Worm (Caenorhabditis elegans): Measurements from ENCODE around the gene F59B2.13.

The F59B2.13 gene

DNA sequence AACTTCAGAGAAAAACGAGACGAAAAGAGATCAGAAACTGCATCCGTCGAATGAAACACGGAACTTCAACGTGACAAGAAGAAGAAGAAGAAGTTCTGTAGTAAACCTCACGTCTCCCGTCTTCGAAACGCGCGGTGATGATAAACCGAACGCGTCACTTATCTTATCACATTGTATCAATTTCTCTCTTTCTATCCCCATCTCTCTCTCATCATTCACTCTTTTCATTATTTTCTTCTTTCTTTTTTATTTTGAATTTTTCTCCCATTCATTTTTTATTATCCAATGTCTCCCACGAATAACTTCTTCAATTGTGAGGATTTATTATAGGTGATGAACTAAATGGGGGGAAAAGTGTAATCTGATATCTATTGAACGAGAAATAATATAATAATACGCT is 40.0 kb downstream of the F59B2.13 start:
- TF ChIP-seq tbx-2 (tag; optimal IDR thresholded peaks at IDR 0.05) (no peak), nhr-76 (tag; optimal IDR thresholded peaks at IDR 0.05) (no peak), pqm-1 (tag; optimal IDR thresholded peaks at IDR 0.05) (no peak), nfya-1 (tag; optimal IDR thresholded peaks at IDR 0.05; ENCODE audit: insufficient read depth) (no peak), nhr-43 (tag; optimal IDR thresholded peaks at IDR 0.05; ENCODE audit: poor library complexity, severe bottlenecking) (peak; percentile 63), elt-2 (tag; optimal IDR thresholded peaks at IDR 0.05) (peak; percentile 4), fos-1 (tag; optimal IDR thresholded peaks at IDR 0.05) (no peak), ama-1 (optimal IDR thresholded peaks at IDR 0.05) (no peak), snpc-4 (tag; optimal IDR thresholded peaks at IDR 0.05) (no peak), egl-5 (tag; optimal IDR thresholded peaks at IDR 0.05) (no peak), ztf-11 (tag; optimal IDR thresholded peaks at IDR 0.05) (no peak), jun-1 (tag; optimal IDR thresholded peaks at IDR 0.05) (no peak), nhr-25 (tag; optimal IDR thresholded peaks at IDR 0.05) (peak; percentile 2), skn-1 (tag; optimal IDR thresholded peaks at IDR 0.05) (no peak), ZK546.5 (tag; optimal IDR thresholded peaks at IDR 0.05) (no peak), ceh-28 (tag; optimal IDR thresholded peaks at IDR 0.05) (no peak), R02D3.7 (tag; optimal IDR thresholded peaks at IDR 0.05) (peak; percentile 48), aly-2 (tag; optimal IDR thresholded peaks at IDR 0.05) (no peak), unc-62 (GFP tag; optimal IDR thresholded peaks at IDR 0.05) (peak; percentile 3), egl-27 (tag; optimal IDR thresholded peaks at IDR 0.05) (no peak), elt-3 (tag; optimal IDR thresholded peaks at IDR 0.05) (peak; percentile 77 to 99 (median 96)), ceh-9 (tag; optimal IDR thresholded peaks at IDR 0.05) (no peak), ceh-82 (tag; optimal IDR thresholded peaks at IDR 0.05) (no peak), lin-15B (tag; optimal IDR thresholded peaks at IDR 0.05) (no peak), sea-2 (GFP tag; optimal IDR thresholded peaks at IDR 0.05) (no peak), lin-39 (tag; optimal IDR thresholded peaks at IDR 0.05) (no peak), mdl-1 (tag; optimal IDR thresholded peaks at IDR 0.05) (no peak), nhr-28 (tag; optimal IDR thresholded peaks at IDR 0.05) (no peak), pha-4 (tag; optimal IDR thresholded peaks at IDR 0.05) (no peak), nhr-23 (tag; optimal IDR thresholded peaks at IDR 0.05) (peak; percentile 73), fkh-10 (GFP tag; optimal IDR thresholded peaks at IDR 0.05) (no peak), ztf-4 (tag; optimal IDR thresholded peaks at IDR 0.05) (no peak)

DNA sequence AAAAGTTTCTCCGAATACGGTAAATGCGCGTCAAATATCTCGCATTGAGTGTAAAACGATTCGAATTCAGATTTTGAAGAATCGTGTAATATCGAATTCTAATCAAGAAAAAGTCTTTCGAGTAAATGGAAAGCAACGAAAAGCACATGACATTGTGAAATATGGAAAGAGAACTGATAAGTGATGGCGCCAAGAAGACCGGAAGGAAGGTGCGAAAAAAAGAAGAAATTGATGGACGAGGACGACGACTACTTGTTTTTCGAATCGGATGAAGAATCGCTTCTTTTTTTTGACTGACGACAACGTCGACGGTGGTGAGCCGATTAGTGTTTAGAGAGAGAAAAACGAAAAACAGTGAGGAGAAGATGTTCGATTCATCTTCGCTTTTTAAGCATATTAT is 40.9 kb downstream of the F59B2.13 start:
- TF ChIP-seq pqm-1 (tag; optimal IDR thresholded peaks at IDR 0.05): peak; percentile 21
- no peak for TF ChIP-seq pha-4 (tag; optimal IDR thresholded peaks at IDR 0.05)
- peak; percentile 62 for TF ChIP-seq elt-2 (tag; optimal IDR thresholded peaks at IDR 0.05)
- TF ChIP-seq ZK546.5 (tag; optimal IDR thresholded peaks at IDR 0.05): no peak

DNA sequence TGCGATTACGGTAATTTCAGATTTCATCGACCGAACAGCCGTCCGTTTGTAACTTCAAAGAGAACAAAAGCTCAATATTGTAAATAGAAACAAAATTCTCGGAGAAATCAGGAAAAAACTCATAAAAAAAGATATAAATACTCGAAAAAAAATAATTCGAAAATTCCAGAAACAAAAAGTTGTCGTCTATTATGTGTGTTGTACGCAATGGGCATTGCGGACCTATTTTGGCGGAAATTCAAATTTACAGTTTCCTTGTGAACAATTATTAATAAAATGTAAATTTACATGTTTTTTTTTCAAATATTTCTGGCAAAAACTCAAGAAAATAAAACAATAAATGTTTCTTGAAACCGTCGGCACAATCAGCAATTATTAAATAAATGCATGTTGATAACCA is 41.4 kb downstream of the F59B2.13 start:
- TF ChIP-seq nhr-25 (tag; optimal IDR thresholded peaks at IDR 0.05) (no peak), nhr-23 (tag; optimal IDR thresholded peaks at IDR 0.05) (no peak), lin-39 (tag; optimal IDR thresholded peaks at IDR 0.05) (no peak), ztf-4 (tag; optimal IDR thresholded peaks at IDR 0.05) (no peak)

DNA sequence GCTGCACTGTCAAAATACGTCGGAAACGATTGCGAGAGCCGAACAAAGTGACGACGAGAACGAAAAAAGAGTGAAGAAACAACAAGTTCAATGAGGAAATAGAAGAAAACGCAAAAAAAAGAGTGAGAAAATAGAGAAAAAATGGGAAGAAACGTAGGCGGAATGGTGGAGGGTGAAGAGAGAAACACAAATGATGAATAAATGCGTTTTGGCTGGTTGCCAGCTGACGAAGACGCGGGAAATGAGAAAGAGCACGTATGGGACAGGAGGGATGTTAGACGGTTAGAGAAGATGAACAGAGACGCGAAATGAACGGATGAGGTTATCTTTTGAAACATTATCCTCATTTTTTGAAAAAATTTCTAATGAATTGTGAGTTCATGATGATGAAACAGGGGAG is 41.9 kb downstream of the F59B2.13 start:
- TF ChIP-seq nhr-67 (tag; optimal IDR thresholded peaks at IDR 0.05) (no peak), elt-2 (tag; optimal IDR thresholded peaks at IDR 0.05) (peak; percentile 31), tbx-2 (tag; optimal IDR thresholded peaks at IDR 0.05) (peak; percentile 9), hmg-11 (tag; optimal IDR thresholded peaks at IDR 0.05) (peak; percentile 39), ZK546.5 (tag; optimal IDR thresholded peaks at IDR 0.05) (no peak), mdl-1 (tag; optimal IDR thresholded peaks at IDR 0.05) (no peak), nfya-1 (tag; optimal IDR thresholded peaks at IDR 0.05; ENCODE audit: insufficient read depth) (peak; percentile 85), nhr-25 (tag; optimal IDR thresholded peaks at IDR 0.05) (peak; percentile 54), daf-12 (tag; optimal IDR thresholded peaks at IDR 0.05) (no peak), ama-1 (optimal IDR thresholded peaks at IDR 0.05) (no peak), lin-15B (tag; optimal IDR thresholded peaks at IDR 0.05) (peak; percentile 32), fkh-2 (tag; optimal IDR thresholded peaks at IDR 0.05) (no peak), snpc-4 (tag; optimal IDR thresholded peaks at IDR 0.05) (peak; percentile 46), sea-2 (GFP tag; optimal IDR thresholded peaks at IDR 0.05) (no peak), nhr-43 (tag; optimal IDR thresholded peaks at IDR 0.05; ENCODE audit: poor library complexity, severe bottlenecking) (no peak), pqm-1 (tag; optimal IDR thresholded peaks at IDR 0.05) (no peak), fos-1 (tag; optimal IDR thresholded peaks at IDR 0.05) (no peak), ceh-28 (tag; optimal IDR thresholded peaks at IDR 0.05) (no peak), nhr-237 (tag; optimal IDR thresholded peaks at IDR 0.05) (no peak), egl-5 (tag; optimal IDR thresholded peaks at IDR 0.05) (peak; percentile 86), unc-39 (tag; optimal IDR thresholded peaks at IDR 0.05) (no peak), pha-4 (tag; optimal IDR thresholded peaks at IDR 0.05) (peak; percentile 74), nhr-23 (tag; optimal IDR thresholded peaks at IDR 0.05) (peak; percentile 40), lsy-12 (tag; optimal IDR thresholded peaks at IDR 0.05) (peak; percentile 11), lin-39 (tag; optimal IDR thresholded peaks at IDR 0.05) (peak; percentile 61), elt-3 (tag; optimal IDR thresholded peaks at IDR 0.05) (no peak), R02D3.7 (tag; optimal IDR thresholded peaks at IDR 0.05) (peak; percentile 2), unc-62 (GFP tag; optimal IDR thresholded peaks at IDR 0.05) (no peak), ztf-4 (tag; optimal IDR thresholded peaks at IDR 0.05) (no peak), nhr-12 (tag; optimal IDR thresholded peaks at IDR 0.05) (no peak), jun-1 (tag; optimal IDR thresholded peaks at IDR 0.05) (peak; percentile 38), fkh-10 (GFP tag; optimal IDR thresholded peaks at IDR 0.05) (peak; percentile 7), zag-1 (tag; optimal IDR thresholded peaks at IDR 0.05) (no peak)

All from whole organism, L3 larva.